Fruit fly (Drosophila melanogaster): ENCODE data around the gene tHMG2.

Gene tHMG2

DNA sequence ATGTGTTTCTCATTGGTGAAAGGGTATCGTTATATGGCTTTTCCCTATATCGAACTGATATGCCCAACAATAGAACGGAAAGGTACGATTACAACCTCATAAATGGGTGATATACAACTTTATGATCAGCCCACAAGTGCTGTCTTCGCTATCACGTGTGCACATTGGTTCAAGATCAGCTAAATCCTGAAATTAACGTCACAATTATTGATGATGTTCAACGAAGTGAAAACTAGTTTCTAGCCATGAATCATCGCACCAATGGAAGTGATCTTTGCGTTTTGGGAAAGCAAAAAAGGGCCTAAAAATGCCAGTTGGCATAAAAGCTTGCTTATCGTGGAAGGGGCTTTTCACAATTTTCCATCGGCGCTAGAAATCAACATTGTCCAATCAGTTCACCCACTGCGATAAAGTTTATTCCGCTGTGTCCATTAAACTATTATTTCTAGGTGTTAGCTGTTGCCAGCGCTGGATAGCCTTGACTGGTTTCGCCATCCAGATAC, 28.1 kb upstream of the tHMG2 start, which contains the start of gene CG7054 (continued):
- peak; percentile 42 for TF ChIP-seq CG15514 (GFP tag; optimal IDR thresholded peaks at IDR 0.05)
- TF ChIP-seq CG34376 (GFP tag; optimal IDR thresholded peaks at IDR 0.05), result peak; percentile 91
- TF ChIP-seq Atf3 (GFP tag; optimal IDR thresholded peaks at IDR 0.05), result no peak
- no peak for TF ChIP-seq Lpt (GFP tag; optimal IDR thresholded peaks at IDR 0.05)
- TF ChIP-seq CG12391 (tag; optimal IDR thresholded peaks at IDR 0.05), result no peak
- TF ChIP-seq Usf (GFP tag; optimal IDR thresholded peaks at IDR 0.05), result no peak
- no peak for TF ChIP-seq hkb (optimal IDR thresholded peaks at IDR 0.05)
- no peak for TF ChIP-seq hkb (GFP tag; IDR thresholded peaks at IDR 0.05)
- TF ChIP-seq gcm (GFP tag; optimal IDR thresholded peaks at IDR 0.05), result peak; percentile 2
- no peak for TF ChIP-seq CG10959 (GFP tag; IDR thresholded peaks at IDR 0.05)
- TF ChIP-seq CG6854 (GFP tag; optimal IDR thresholded peaks at IDR 0.05), result peak; percentile 17
- no peak for TF ChIP-seq MBD-R2 (GFP tag; IDR thresholded peaks at IDR 0.05)
- peak in 1 of 2 experiments; percentile 44 for TF ChIP-seq Hr51 (GFP tag; optimal IDR thresholded peaks at IDR 0.05)
- TF ChIP-seq zfh1 (GFP tag; IDR thresholded peaks at IDR 0.05), result no peak
- TF ChIP-seq CG31388 (GFP tag; optimal IDR thresholded peaks at IDR 0.05), result no peak
- TF ChIP-seq CG32767 (GFP tag; IDR thresholded peaks at IDR 0.05), result no peak
- TF ChIP-seq CG8478 (optimal IDR thresholded peaks at IDR 0.05), result no peak
- peak; percentile 45 for TF ChIP-seq Fer3 (tag; optimal IDR thresholded peaks at IDR 0.05)
- TF ChIP-seq sc (optimal IDR thresholded peaks at IDR 0.05), result no peak
- no peak for TF ChIP-seq sc (GFP tag; optimal IDR thresholded peaks at IDR 0.05)
- 0 out of 3 replicates have a peak, but pooled peaks have one; percentile 18 for TF ChIP-seq Doc3 (GFP tag; IDR thresholded peaks at IDR 0.05; ENCODE audit: partially characterized antibody)
- no peak for TF ChIP-seq Bteb2 (GFP tag; optimal IDR thresholded peaks at IDR 0.05)
- peak; percentile 84 for TF ChIP-seq grn (GFP tag; optimal IDR thresholded peaks at IDR 0.05)
- TF ChIP-seq CG4328 (GFP tag; optimal IDR thresholded peaks at IDR 0.05), result peak; percentile 6
- no peak for TF ChIP-seq HLH4C (GFP tag; IDR thresholded peaks at IDR 0.05; ENCODE audit: partially characterized antibody)
- TF ChIP-seq Xrp1 (GFP tag; IDR thresholded peaks at IDR 0.05), result no peak
- TF ChIP-seq CG6272 (GFP tag; IDR thresholded peaks at IDR 0.05), result no peak
- no peak for TF ChIP-seq CG2199 (GFP tag; IDR thresholded peaks at IDR 0.05)

DNA sequence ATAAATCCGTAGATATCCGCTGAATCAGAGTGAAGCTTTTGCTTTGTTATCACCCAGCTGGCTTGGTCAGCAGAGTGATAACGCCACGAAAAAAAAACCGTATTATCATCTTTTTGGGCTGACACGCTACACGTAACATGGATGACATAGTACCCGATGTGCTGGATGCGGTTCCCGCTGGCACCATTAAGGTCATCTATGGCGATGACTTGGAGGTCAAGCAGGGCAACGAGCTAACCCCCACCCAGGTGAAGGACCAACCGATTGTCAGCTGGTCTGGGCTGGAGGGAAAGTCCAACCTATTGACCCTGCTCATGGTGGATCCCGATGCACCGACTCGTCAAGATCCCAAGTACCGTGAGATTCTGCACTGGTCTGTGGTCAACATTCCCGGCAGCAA, 27.6 kb upstream of the tHMG2 start:
- TF ChIP-seq Atf3 (GFP tag; optimal IDR thresholded peaks at IDR 0.05) (no peak), CG42726 (GFP tag; IDR thresholded peaks at IDR 0.05; ENCODE audit: partially characterized antibody) (no peak), chinmo (GFP tag; IDR thresholded peaks at IDR 0.05; ENCODE audit: partially characterized antibody) (no peak), Hr78 (GFP tag; optimal IDR thresholded peaks at IDR 0.05) (peak in 1 of 2 experiments; percentile 2), Ssrp (tag; optimal IDR thresholded peaks at IDR 0.05) (no peak), CG10979 (tag; optimal IDR thresholded peaks at IDR 0.05) (no peak), sr (GFP tag; IDR thresholded peaks at IDR 0.05) (0 out of 3 replicates have a peak, but pooled peaks have one; percentile 19), Pdp1 (GFP tag; optimal IDR thresholded peaks at IDR 0.05) (peak in 1 of 2 experiments; percentile 34), CG1024 (GFP tag; IDR thresholded peaks at IDR 0.05) (no peak)

DNA sequence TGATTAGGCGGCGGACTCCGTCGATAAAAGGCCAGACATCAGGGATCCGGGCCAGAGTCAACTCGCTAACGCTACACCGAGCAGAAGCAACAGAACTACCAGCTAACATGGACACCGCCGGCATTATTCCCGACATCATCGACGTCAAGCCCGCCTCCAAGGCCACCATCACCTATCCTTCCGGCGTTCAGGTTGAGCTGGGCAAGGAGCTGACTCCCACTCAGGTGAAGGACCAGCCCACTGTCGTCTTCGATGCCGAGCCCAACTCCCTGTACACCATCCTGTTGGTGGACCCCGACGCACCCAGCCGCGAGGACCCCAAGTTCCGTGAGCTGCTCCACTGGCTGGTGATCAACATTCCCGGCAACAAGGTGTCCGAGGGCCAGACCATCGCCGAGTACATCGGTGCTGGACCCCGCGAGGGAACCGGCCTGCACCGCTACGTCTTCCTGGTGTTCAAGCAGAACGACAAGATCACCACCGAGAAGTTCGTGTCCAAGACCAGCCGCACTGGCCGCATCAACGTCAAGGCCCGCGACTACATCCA, 26.7 kb upstream of the tHMG2 start, which contains the start of gene Pebp1:
Pebp1 (plus strand) TSS at position 51 of the 547 bp plus-strand sequence.
- TF ChIP-seq CG11093 (GFP tag; IDR thresholded peaks at IDR 0.05) (no peak), z (GFP tag; IDR thresholded peaks at IDR 0.05) (no peak), nom (GFP tag; optimal IDR thresholded peaks at IDR 0.05) (no peak), CG31224 (GFP tag; IDR thresholded peaks at IDR 0.05) (no peak), CG9797 (GFP tag; optimal IDR thresholded peaks at IDR 0.05) (no peak), wdn (GFP tag; IDR thresholded peaks at IDR 0.05) (no peak), CG8089 (GFP tag; optimal IDR thresholded peaks at IDR 0.05) (no peak), ci (GFP tag; IDR thresholded peaks at IDR 0.05) (0 out of 3 replicates have a peak, but pooled peaks have one; percentile 19), Dp (GFP tag; optimal IDR thresholded peaks at IDR 0.05) (no peak), CG2889 (GFP tag; IDR thresholded peaks at IDR 0.05) (no peak), CG1529 (GFP tag; optimal IDR thresholded peaks at IDR 0.05) (no peak), Myb (GFP tag; optimal IDR thresholded peaks at IDR 0.05) (no peak), ato (GFP tag; IDR thresholded peaks at IDR 0.05; ENCODE audit: partially characterized antibody) (0 out of 2 replicates have a peak, but pooled peaks have one; percentile 8), Med (GFP tag) (peak; percentile 74)
